Worm (Caenorhabditis elegans) whole organism, early embryonic: ENCODE measurements around the gene nex-1.

ENCODE experiments used
- B0310.2 ChIP-seq: sonication (generic microtip); optimal IDR thresholded peaks from 2 replicates; lab custom pipeline; 2016; ENCODE audit warnings: mild to moderate bottlenecking, missing genetic modification characterization, missing compliant biosample characterization
- ama-1 ChIP-seq: fragments of 150-350 bp; optimal IDR thresholded peaks from 2 replicates; lab custom pipeline; 2014
- ceh-36 ChIP-seq: sonication (generic microtip); optimal IDR thresholded peaks from 2 replicates; lab custom pipeline; 2016; ENCODE audit warnings: missing genetic modification characterization, inconsistent platforms, missing compliant biosample characterization
- ets-7 ChIP-seq: sonication (generic microtip); optimal IDR thresholded peaks from 2 replicates; lab custom pipeline; 2016; ENCODE audit warnings: missing genotype, missing genetic modification characterization, missing compliant biosample characterization
- hnd-1 ChIP-seq: sonication (generic microtip); optimal IDR thresholded peaks from 2 replicates; lab custom pipeline; 2016; ENCODE audit warnings: missing genetic modification characterization, missing compliant biosample characterization
- tbx-37 ChIP-seq: fragments of 200-800 bp; sonication (Bioruptor generic); conservative IDR thresholded peaks from 2 replicates; pipeline ENCODE4 v1.3.6; 2022; ENCODE audit warnings: missing genetic modification reagents, missing genetic modification characterization, missing compliant biosample characterization
- tra-4 ChIP-seq: sonication (generic microtip); optimal IDR thresholded peaks from 2 replicates; lab custom pipeline; 2017; ENCODE audit warnings: missing genetic modification characterization, missing compliant biosample characterization

DNA sequence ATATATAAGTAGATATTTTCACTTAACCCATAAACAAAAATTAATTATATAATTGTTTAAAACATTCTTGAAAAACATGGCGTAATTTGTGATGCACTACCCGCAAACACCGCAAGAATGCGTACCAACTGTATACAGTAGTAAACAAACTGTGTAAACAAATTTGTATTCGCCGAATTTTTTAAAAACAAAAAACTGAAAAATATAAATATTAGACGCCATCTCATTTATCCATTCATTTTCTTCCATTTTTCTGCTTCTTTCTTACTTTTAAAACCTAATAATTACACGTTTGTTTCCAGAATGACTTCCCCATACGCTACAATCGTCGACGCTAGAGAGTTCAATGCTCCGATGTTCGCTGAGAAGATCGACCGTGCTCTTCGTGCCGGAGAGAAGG lies at the start of gene nex-1:
- TF ChIP-seq ceh-36 (tag; lab: Kevin White, UChicago): no peak
- TF ChIP-seq tra-4: no peak
- no peak for TF ChIP-seq B0310.2 (tag; lab: Kevin White, UChicago)
- no peak for TF ChIP-seq tbx-37 (GFP tag; lab: Robert Waterston, UW)
- TF ChIP-seq ama-1 (lab: Kevin White, UChicago): no peak
- TF ChIP-seq ets-7 (tag; lab: Kevin White, UChicago): no peak
- no peak for TF ChIP-seq hnd-1 (tag; lab: Kevin White, UChicago)
